Fruit fly (Drosophila melanogaster) whole organism, pupa: ENCODE measurements around the gene CG13690.

Experiments used
- CG10348 ChIP-seq: fragments of 200-800 bp; sonication (Bioruptor generic); IDR thresholded peaks from 2 replicates; pipeline ENCODE4 v1.3.6; 2022; ENCODE audit warnings: missing biosample characterization, missing genetic modification characterization
- CG12605 ChIP-seq: fragments of 200-800 bp; sonication (Bioruptor generic); IDR thresholded peaks from 2 replicates; pipeline ENCODE4 v1.3.6; 2022; ENCODE audit warnings: missing biosample characterization, missing genetic modification characterization
- CG17806 ChIP-seq: fragments of 200-800 bp; sonication (Bioruptor generic); optimal IDR thresholded peaks from 2 replicates; lab custom pipeline; 2018; ENCODE audit warnings: missing biosample characterization, mild to moderate bottlenecking, missing genetic modification characterization, moderate library complexity
- CG8159 ChIP-seq: fragments of 200-800 bp; sonication (Bioruptor generic); optimal IDR thresholded peaks from 3 replicates; lab custom pipeline; 2018; ENCODE audit warnings: missing biosample characterization, mild to moderate bottlenecking, missing genetic modification characterization, moderate library complexity
- EcR ChIP-seq: fragments of 200-800 bp; sonication (Bioruptor generic); optimal IDR thresholded peaks from 3 replicates; lab custom pipeline; 2019; ENCODE audit warnings: missing biosample characterization, missing genetic modification characterization, mild to moderate bottlenecking, moderate library complexity, missing genetic modification reagents
- Snoo ChIP-seq: fragments of 200-800 bp; sonication (Bioruptor generic); optimal IDR thresholded peaks from 3 replicates; lab custom pipeline; 2017; ENCODE audit warnings: missing biosample characterization, mild to moderate bottlenecking, missing genetic modification characterization, inconsistent platforms
- fd96Ca ChIP-seq: fragments of 200-800 bp; sonication (Bioruptor generic); IDR thresholded peaks from 3 replicates; pipeline ENCODE4 v1.3.6; 2022; ENCODE audit warnings: missing biosample characterization, missing genetic modification characterization
- rn ChIP-seq: fragments of 200-800 bp; sonication (Bioruptor generic); IDR thresholded peaks from 2 replicates; pipeline ENCODE4 v1.3.6; 2022; ENCODE audit warnings: missing biosample characterization, missing genetic modification characterization

- TF ChIP-seq CG17806 (tag; lab: Kevin White, UChicago) (peak; percentile 53), EcR (peak; percentile 35), rn (GFP tag; lab: Robert Waterston, UW) (no peak), Snoo (tag; lab: Kevin White, UChicago) (no peak), CG10348 (GFP tag; lab: Robert Waterston, UW) (no peak), CG12605 (GFP tag; lab: Robert Waterston, UW) (no peak), fd96Ca (no peak), CG8159 (tag; lab: Kevin White, UChicago) (peak; percentile 60)
These were observed 32.4 kb upstream of the CG13690 start for dm6 chr2L:451705-452472.
